Worm (Caenorhabditis elegans) whole organism, young adult: Measurements from ENCODE around the gene srd-3.
A peak's percentile ranks its signal among the peaks of the same experiment; 100 is the strongest.

Source experiments
- B0035.1 ChIP-seq: sonication (generic microtip); optimal IDR thresholded peaks from 2 replicates; lab custom pipeline; 2016; ENCODE audit warnings: missing genetic modification characterization, mild to moderate bottlenecking, missing compliant biosample characterization, missing genotype, missing genetic modification reagents
- B0336.3 ChIP-seq: fragments of 200-800 bp; sonication (Bioruptor generic); IDR thresholded peaks from 2 replicates; pipeline ENCODE4 v1.3.6; 2022; ENCODE audit warnings: missing genetic modification characterization, missing compliant biosample characterization
- D2030.7 ChIP-seq: fragments of 200-800 bp; sonication (Bioruptor generic); IDR thresholded peaks from 2 replicates; pipeline ENCODE4 v1.3.6; 2022; ENCODE audit warnings: missing genetic modification reagents, missing genetic modification characterization, missing compliant biosample characterization
- F39B2.1 ChIP-seq: fragments of 200-800 bp; sonication (Bioruptor generic); IDR thresholded peaks from 2 replicates; pipeline ENCODE4 v1.3.6; 2022; ENCODE audit warnings: missing genetic modification reagents, missing genetic modification characterization, missing compliant biosample characterization
- F52B5.7 ChIP-seq: sonication (generic microtip); optimal IDR thresholded peaks from 2 replicates; lab custom pipeline; 2016; ENCODE audit warnings: mild to moderate bottlenecking, missing genetic modification characterization, missing compliant biosample characterization
- Y56A3A.18 ChIP-seq: fragments of 200-800 bp; sonication (Bioruptor generic); IDR thresholded peaks from 2 replicates; pipeline ENCODE4 v1.3.6; 2022; ENCODE audit warnings: missing genetic modification reagents, missing genetic modification characterization, missing compliant biosample characterization
- Y67H2A.10 ChIP-seq: fragments of 200-800 bp; sonication (Bioruptor generic); conservative IDR thresholded peaks from 2 replicates; pipeline ENCODE4 v1.3.6; 2022; ENCODE audit warnings: missing genetic modification reagents, missing genetic modification characterization, missing compliant biosample characterization
- attf-3 ChIP-seq: fragments of 200-800 bp; sonication (Bioruptor generic); conservative IDR thresholded peaks from 2 replicates; pipeline ENCODE4 v1.3.6; 2022; ENCODE audit warnings: missing genetic modification reagents, missing genetic modification characterization, missing compliant biosample characterization
- attf-5 ChIP-seq: fragments of 200-800 bp; sonication (Bioruptor generic); optimal IDR thresholded peaks from 2 replicates; lab custom pipeline; 2018; ENCODE audit warnings: mild to moderate bottlenecking, missing genetic modification characterization, missing compliant biosample characterization
- ccch-3 ChIP-seq: fragments of 200-800 bp; sonication (Bioruptor generic); optimal IDR thresholded peaks from 2 replicates; lab custom pipeline; 2018; ENCODE audit warnings: mild to moderate bottlenecking, missing genetic modification characterization, missing compliant biosample characterization
- cebp-1 ChIP-seq, 2 experiments: fragments of 200-800 bp in 1 of 2; sonication (Bioruptor generic) in 1 of 2; sonication (generic microtip) in 1 of 2; IDR thresholded peaks in 1 of 2; optimal IDR thresholded peaks in 1 of 2; 2 replicates each; pipeline versions ENCODE4 v1.3.6 to Lab custom; 2017 to 2022; ENCODE audit warnings: missing compliant biosample characterization in 2 of 2, missing genetic modification characterization in 2 of 2, mild to moderate bottlenecking in 1 of 2, missing genetic modification reagents in 1 of 2, moderate library complexity in 1 of 2
- ceh-27 ChIP-seq: fragments of 200-800 bp; sonication (Bioruptor generic); optimal IDR thresholded peaks from 2 replicates; lab custom pipeline; 2018; ENCODE audit warnings: mild to moderate bottlenecking, missing genetic modification characterization, moderate library complexity, missing compliant biosample characterization
- ceh-91 ChIP-seq: fragments of 200-800 bp; sonication (Bioruptor generic); IDR thresholded peaks from 2 replicates; pipeline ENCODE4 v1.3.6; 2022; ENCODE audit warnings: missing genetic modification reagents, missing genetic modification characterization, missing compliant biosample characterization
- die-1 ChIP-seq: sonication (generic microtip); optimal IDR thresholded peaks from 2 replicates; lab custom pipeline; 2016; ENCODE audit warnings: missing genotype, mild to moderate bottlenecking, missing genetic modification characterization, missing compliant biosample characterization
- dox-1 ChIP-seq: fragments of 200-800 bp; sonication (Bioruptor generic); IDR thresholded peaks from 2 replicates; pipeline ENCODE4 v1.3.6; 2022; ENCODE audit warnings: missing genetic modification reagents, missing genetic modification characterization, missing compliant biosample characterization
- egl-18 ChIP-seq: fragments of 200-800 bp; sonication (Bioruptor generic); IDR thresholded peaks from 2 replicates; pipeline ENCODE4 v1.3.6; 2022; ENCODE audit warnings: missing genetic modification reagents, missing genetic modification characterization, missing compliant biosample characterization
- hrde-1 ChIP-seq: sonication (generic microtip); optimal IDR thresholded peaks from 2 replicates; lab custom pipeline; 2016; ENCODE audit warnings: missing genetic modification characterization, mild to moderate bottlenecking, missing compliant biosample characterization, moderate library complexity, missing genotype, missing genetic modification reagents, borderline replicate concordance
- lin-40 ChIP-seq: sonication (generic microtip); optimal IDR thresholded peaks from 2 replicates; lab custom pipeline; 2016; ENCODE audit warnings: missing genetic modification characterization, mild to moderate bottlenecking, missing compliant biosample characterization, missing genotype, missing genetic modification reagents
- lin-54 ChIP-seq: fragments of 200-800 bp; sonication (Bioruptor generic); optimal IDR thresholded peaks from 2 replicates; lab custom pipeline; 2018; ENCODE audit warnings: mild to moderate bottlenecking, missing genetic modification characterization, missing compliant biosample characterization
- lir-1 ChIP-seq: fragments of 200-800 bp; sonication (Bioruptor generic); conservative IDR thresholded peaks from 2 replicates; pipeline ENCODE4 v1.3.6; 2022; ENCODE audit warnings: missing genetic modification reagents, missing genetic modification characterization, missing compliant biosample characterization
- madf-3 ChIP-seq: fragments of 200-800 bp; sonication (Bioruptor generic); IDR thresholded peaks from 2 replicates; pipeline ENCODE4 v1.3.6; 2022; ENCODE audit warnings: missing genetic modification reagents, missing genetic modification characterization, missing compliant biosample characterization
- madf-8 ChIP-seq: fragments of 200-800 bp; sonication (Bioruptor generic); conservative IDR thresholded peaks from 2 replicates; pipeline ENCODE4 v1.3.6; 2022; ENCODE audit warnings: missing genetic modification reagents, missing genetic modification characterization, missing compliant biosample characterization
- mcd-1 ChIP-seq: fragments of 200-800 bp; sonication (Bioruptor generic); IDR thresholded peaks from 2 replicates; pipeline ENCODE4 v1.3.6; 2022; ENCODE audit warnings: missing genetic modification reagents, missing genetic modification characterization, missing compliant biosample characterization
- mes-4 ChIP-seq: sonication (generic microtip); optimal IDR thresholded peaks from 2 replicates; lab custom pipeline; 2016; ENCODE audit warnings: missing genotype, missing genetic modification characterization, missing compliant biosample characterization
- nfyb-1 ChIP-seq: fragments of 200-800 bp; sonication (Bioruptor generic); IDR thresholded peaks from 2 replicates; pipeline ENCODE4 v1.3.6; 2022; ENCODE audit warnings: missing genetic modification reagents, missing genetic modification characterization, missing compliant biosample characterization
- sdz-38 ChIP-seq: sonication (generic microtip); optimal IDR thresholded peaks from 2 replicates; lab custom pipeline; 2016; ENCODE audit warnings: missing genotype, missing genetic modification characterization, missing compliant biosample characterization
- sea-2 ChIP-seq: fragments of 200-800 bp; sonication (Bioruptor generic); IDR thresholded peaks from 2 replicates; pipeline ENCODE4 v1.3.6; 2022; ENCODE audit warnings: missing genetic modification characterization, missing compliant biosample characterization
- tbp1 ChIP-seq: fragments of 200-800 bp; sonication (Bioruptor generic); optimal IDR thresholded peaks from 2 replicates; lab custom pipeline; 2018; ENCODE audit warnings: mild to moderate bottlenecking, missing genetic modification characterization, missing compliant biosample characterization
- zfh-2 ChIP-seq: fragments of 200-800 bp; sonication (Bioruptor generic); conservative IDR thresholded peaks from 2 replicates; pipeline ENCODE4 v1.3.6; 2022; ENCODE audit warnings: missing genetic modification reagents, missing genetic modification characterization, missing compliant biosample characterization
- ztf-22 ChIP-seq: fragments of 200-800 bp; sonication (Bioruptor generic); optimal IDR thresholded peaks from 2 replicates; lab custom pipeline; 2018; ENCODE audit warnings: mild to moderate bottlenecking, missing genetic modification characterization, moderate library complexity, missing compliant biosample characterization

The srd-3 gene

DNA sequence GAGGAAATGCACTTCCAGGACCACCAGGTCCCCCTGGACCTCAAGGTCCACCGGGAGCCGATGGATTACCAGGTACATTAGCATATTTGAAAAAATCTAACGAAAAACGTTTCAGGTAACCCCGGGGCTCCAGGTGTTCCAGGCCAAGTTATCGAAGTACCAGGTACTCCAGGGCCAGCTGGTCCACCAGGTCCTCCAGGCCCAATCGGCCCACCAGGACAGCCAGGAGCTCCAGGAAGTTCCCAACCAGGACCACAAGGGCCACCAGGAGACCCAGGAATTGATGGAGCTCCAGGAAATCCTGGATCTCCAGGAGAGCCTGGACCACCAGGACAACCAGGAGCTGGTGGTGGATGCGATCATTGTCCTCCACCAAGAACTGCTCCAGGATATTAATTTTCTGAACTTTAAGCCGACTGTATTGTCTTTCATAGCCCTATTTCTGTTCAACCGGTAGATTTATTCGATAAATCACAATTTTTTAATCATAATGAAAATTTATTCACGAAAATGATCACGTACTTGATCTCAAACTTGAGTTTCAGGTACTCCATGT lies 23.4 kb downstream of the srd-3 start (continued):
- TF ChIP-seq dox-1 (GFP tag; lab: Robert Waterston, UW) (0 out of 2 replicates have a peak, but pooled peaks have one; percentile 5), ztf-22 (GFP tag; lab: Kevin White, UChicago) (no peak), egl-18 (GFP tag; lab: Robert Waterston, UW) (no peak), Y56A3A.18 (GFP tag; lab: Robert Waterston, UW) (no peak)

DNA sequence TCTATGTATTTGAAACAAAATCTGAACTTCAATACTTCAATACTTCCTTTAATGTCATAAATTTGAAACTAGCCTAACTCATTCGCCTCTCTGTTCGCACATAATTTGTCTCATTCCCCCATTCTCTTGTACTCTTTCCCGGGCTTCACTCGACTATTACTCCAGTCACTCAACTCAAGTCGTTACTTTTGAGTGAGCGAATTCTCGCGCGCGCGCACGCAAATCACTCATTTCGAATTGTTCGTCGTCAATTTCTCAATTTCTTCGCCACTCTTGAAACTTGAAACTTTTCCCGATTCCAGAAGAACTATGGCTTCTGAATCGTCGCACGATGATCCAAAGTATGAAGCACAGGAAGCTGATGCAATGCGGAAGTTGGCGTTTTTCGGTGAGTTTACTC lies 24.6 kb downstream of the srd-3 start, which contains the start of gene col-68:
Gene col-68 (plus strand): TSS at position 301 of the 400 bp plus-strand sequence.
- TF ChIP-seq die-1 (tag; lab: Kevin White, UChicago) (no peak), lin-54 (GFP tag; lab: Kevin White, UChicago) (no peak), sea-2 (no peak), F39B2.1 (GFP tag; lab: Robert Waterston, UW) (no peak), mes-4 (tag; lab: Kevin White, UChicago) (no peak), D2030.7 (GFP tag; lab: Robert Waterston, UW) (no peak), ceh-27 (GFP tag; lab: Kevin White, UChicago) (no peak), dox-1 (GFP tag; lab: Robert Waterston, UW) (no peak), madf-8 (GFP tag; lab: Robert Waterston, UW) (no peak), Y67H2A.10 (GFP tag; lab: Robert Waterston, UW) (no peak), cebp-1 (GFP tag; IDR thresholded peaks at IDR 0.05; lab: Robert Waterston, UW) (no peak), cebp-1 (tag; optimal IDR thresholded peaks at IDR 0.05; lab: Kevin White, UChicago) (no peak), sdz-38 (tag; lab: Kevin White, UChicago) (no peak), tbp1 (GFP tag; lab: Kevin White, UChicago) (no peak), lir-1 (GFP tag; lab: Robert Waterston, UW) (no peak)
- TF ChIP-seq, all 124 proteins: peak for 0

DNA sequence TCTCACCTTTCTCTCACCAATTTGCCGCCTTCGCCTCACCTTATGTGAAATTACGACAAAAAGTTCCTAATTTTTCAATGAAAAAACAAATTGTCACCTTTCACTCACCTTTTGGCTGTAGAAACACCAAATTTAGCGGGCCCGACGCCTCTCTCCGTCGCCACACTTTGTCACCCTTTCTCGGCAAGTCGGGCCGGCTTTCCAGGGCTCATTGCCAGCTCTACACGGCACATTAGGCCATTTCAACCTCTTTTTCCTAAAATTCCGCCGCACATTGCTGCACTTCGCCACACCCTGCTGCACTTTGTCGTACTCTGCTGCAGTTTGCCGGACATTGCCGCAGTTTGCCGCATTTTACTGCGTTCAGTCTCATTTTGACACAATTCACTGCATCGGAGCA lies 27.7 kb downstream of the srd-3 start:
- TF ChIP-seq B0336.3 (GFP tag; lab: Robert Waterston, UW) (0 out of 2 replicates have a peak, but pooled peaks have one; percentile 42), nfyb-1 (GFP tag; lab: Robert Waterston, UW) (no peak), hrde-1 (tag; lab: Kevin White, UChicago) (peak; percentile 30), madf-3 (GFP tag; lab: Robert Waterston, UW) (0 out of 2 replicates have a peak, but pooled peaks have one; percentile 4), sea-2 (no peak), ceh-91 (GFP tag; lab: Robert Waterston, UW) (0 out of 2 replicates have a peak, but pooled peaks have one; percentile 29), F52B5.7 (tag; lab: Kevin White, UChicago) (peak; percentile 50), zfh-2 (GFP tag; lab: Robert Waterston, UW) (peak; percentile 71)

DNA sequence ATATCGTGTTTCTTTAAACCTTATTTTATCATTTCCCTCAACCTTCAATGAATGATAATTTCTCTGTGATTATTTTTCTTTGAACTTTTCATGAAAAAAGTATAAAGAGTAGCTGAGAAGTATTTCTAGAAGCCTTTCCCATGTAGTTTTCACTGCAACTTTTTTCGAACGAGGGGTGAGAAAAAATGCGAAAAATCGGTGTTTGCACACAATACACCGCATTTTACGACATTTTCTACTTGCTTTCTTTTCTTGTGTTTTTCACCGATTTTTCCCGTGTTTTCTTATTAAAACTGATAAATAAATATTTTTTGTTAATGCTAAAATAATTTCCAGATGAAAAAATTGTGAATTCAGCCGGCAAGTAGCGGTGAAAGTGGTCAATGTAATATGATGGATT lies 29.9 kb downstream of the srd-3 start, which contains the start of gene C50D2.10:
Gene C50D2.10 (plus strand): TSS at position 245 of the 400 bp plus-strand sequence.
- TF ChIP-seq attf-3 (GFP tag; lab: Robert Waterston, UW) (peak; percentile 70), mcd-1 (GFP tag; lab: Robert Waterston, UW) (peak; percentile 25; the same call in 1 of the 2 replicates)

DNA sequence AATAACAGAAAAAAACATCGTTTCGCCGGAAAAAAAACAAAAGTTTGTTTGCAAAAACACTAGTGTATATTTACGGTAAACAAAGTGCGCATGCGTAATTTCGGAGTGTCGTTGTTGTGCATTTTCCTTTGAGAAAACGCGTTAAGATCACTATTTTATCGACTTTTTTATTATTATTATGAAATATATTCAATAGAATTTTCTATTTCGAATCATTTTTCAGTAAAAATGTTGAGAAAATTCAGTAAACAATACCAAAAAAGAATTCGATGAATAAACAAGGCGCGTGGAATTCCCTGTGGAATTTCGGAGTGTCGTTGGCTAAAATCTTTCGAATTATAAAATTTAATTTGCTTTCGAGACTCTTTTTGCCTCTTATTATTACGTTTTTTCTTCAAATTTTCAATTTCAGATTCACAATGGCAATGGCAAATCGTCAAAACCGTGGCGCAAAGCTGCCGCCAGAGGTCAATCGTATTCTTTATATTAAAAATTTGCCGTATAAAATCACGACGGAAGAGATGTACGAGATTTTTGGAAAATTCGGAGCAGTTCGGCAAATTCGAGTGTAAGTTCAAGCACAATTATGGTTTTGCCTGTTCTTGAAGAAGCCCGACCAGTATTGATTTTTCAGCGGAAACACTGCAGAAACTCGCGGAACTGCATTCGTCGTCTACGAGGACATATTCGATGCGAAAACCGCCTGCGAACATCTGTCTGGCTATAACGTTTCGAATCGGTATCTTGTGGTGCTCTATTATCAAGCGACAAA lies 30.7 kb downstream of the srd-3 start, which contains the start of the genes luc-7L3 and sftb-6:
Gene luc-7L3 (minus strand): TSS at position 36 of the 772 bp plus-strand sequence.
Gene sftb-6 (plus strand): TSS at position 413 of the 772 bp plus-strand sequence.
- TF ChIP-seq B0035.1 (tag; lab: Kevin White, UChicago) (no peak), attf-3 (GFP tag; lab: Robert Waterston, UW) (peak; percentile 98), attf-5 (GFP tag; lab: Kevin White, UChicago) (peak; percentile 25), ccch-3 (GFP tag; lab: Kevin White, UChicago) (no peak), lin-40 (peak; percentile 58)
